Worm (Caenorhabditis elegans): ENCODE measurements around the gene F54H12.7.

The F54H12.7 gene

ce11 chrIII:7947677-7948076 lies 21.5 kb upstream of the F54H12.7 start:
- TF ChIP-seq nhr-28 (tag; optimal IDR thresholded peaks at IDR 0.05) (no peak), elt-3 (tag; optimal IDR thresholded peaks at IDR 0.05) (no peak), pha-4 (tag; optimal IDR thresholded peaks at IDR 0.05) (no peak), nhr-237 (tag; optimal IDR thresholded peaks at IDR 0.05) (no peak), unc-39 (tag; optimal IDR thresholded peaks at IDR 0.05) (no peak)

- TF ChIP-seq elt-3 (tag; optimal IDR thresholded peaks at IDR 0.05), result no peak
These were observed 20.3 kb upstream of the F54H12.7 start, which contains the start of gene col-90 for ce11 chrIII:7948802-7949201. Gene col-90, plus strand, starts transcription at chrIII:7948838.

- TF ChIP-seq cnd-1 (tag; optimal IDR thresholded peaks at IDR 0.05) (no peak), blmp-1 (tag; optimal IDR thresholded peaks at IDR 0.05) (no peak)
These were observed 18.7 kb upstream of the F54H12.7 start for ce11 chrIII:7950447-7950846.

DNA sequence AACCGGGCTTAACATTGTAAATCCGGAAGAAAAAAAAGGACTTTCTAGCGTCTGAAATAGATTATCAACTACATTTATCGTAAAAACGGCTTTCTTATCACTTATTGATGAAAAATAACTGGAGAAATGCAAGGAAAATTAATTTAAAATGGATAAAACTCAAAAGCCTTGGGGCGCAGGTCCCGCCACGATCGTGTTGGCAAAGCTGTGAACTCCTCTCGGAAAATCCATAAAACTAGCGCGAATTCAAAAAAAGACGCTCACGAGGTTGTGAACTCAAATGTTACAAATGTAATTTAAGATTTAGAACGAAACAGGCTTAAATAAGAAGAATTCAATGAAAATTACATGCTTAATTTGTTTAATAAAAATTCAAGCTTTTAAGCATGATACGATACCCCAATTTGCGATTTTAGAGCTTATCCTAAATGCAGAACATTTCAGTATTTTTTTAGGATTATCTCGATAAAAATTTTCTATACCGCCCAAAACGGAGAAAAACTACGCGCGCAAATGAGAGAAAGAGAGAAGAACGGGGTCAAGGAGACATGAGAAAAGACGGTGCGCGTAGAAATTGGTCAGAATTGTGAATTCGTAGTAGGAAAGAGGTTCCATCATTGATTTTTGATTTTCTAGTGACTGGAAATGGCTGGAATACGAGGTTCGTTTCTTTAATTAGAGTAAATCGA lies 16.9 kb upstream of the F54H12.7 start, which contains the start of gene C29E4.15:
TSS of gene C29E4.15 (plus strand) at position 547 of the 689 bp plus-strand sequence.
- TF ChIP-seq nhr-28 (tag; optimal IDR thresholded peaks at IDR 0.05) (no peak), lsy-2 (tag; optimal IDR thresholded peaks at IDR 0.05) (peak; percentile 24), nhr-237 (tag; optimal IDR thresholded peaks at IDR 0.05) (no peak), mep-1 (tag; optimal IDR thresholded peaks at IDR 0.05) (peak; percentile 14), nhr-12 (tag; optimal IDR thresholded peaks at IDR 0.05) (no peak), nhr-76 (tag; optimal IDR thresholded peaks at IDR 0.05) (no peak), elt-1 (tag; optimal IDR thresholded peaks at IDR 0.05; ENCODE audit: borderline replicate concordance, insufficient read depth) (no peak)

- no peak for TF ChIP-seq flh-1 (GFP tag; optimal IDR thresholded peaks at IDR 0.05)
- no peak for TF ChIP-seq cnd-1 (tag; optimal IDR thresholded peaks at IDR 0.05)
- TF ChIP-seq ceh-83 (GFP tag; optimal IDR thresholded peaks at IDR 0.05), result no peak
- no peak for TF ChIP-seq snpc-4 (tag; optimal IDR thresholded peaks at IDR 0.05)
These were observed 15.9 kb upstream of the F54H12.7 start, which contains the start of gene let-754 for ce11 chrIII:7953208-7953607. Gene let-754, minus strand, starts transcription at chrIII:7953308.

- no peak for TF ChIP-seq drap-1 (GFP tag; optimal IDR thresholded peaks at IDR 0.05)
- TF ChIP-seq sptf-1 (tag; optimal IDR thresholded peaks at IDR 0.05), result no peak
- no peak for TF ChIP-seq ceh-39 (tag; optimal IDR thresholded peaks at IDR 0.05)
- TF ChIP-seq lin-13 (tag; optimal IDR thresholded peaks at IDR 0.05), result no peak
- TF ChIP-seq nhr-237 (tag; optimal IDR thresholded peaks at IDR 0.05), result no peak
- no peak for TF ChIP-seq blmp-1 (tag; optimal IDR thresholded peaks at IDR 0.05)
- TF ChIP-seq zip-8 (tag; optimal IDR thresholded peaks at IDR 0.05), result no peak
- TF ChIP-seq elt-3 (tag; optimal IDR thresholded peaks at IDR 0.05), result no peak
- TF ChIP-seq mep-1 (tag; optimal IDR thresholded peaks at IDR 0.05), result no peak
- no peak for TF ChIP-seq hlh-1 (tag; optimal IDR thresholded peaks at IDR 0.05)
- TF ChIP-seq unc-62 (GFP tag; optimal IDR thresholded peaks at IDR 0.05), result no peak
- TF ChIP-seq elt-1 (tag; optimal IDR thresholded peaks at IDR 0.05; ENCODE audit: borderline replicate concordance, insufficient read depth), result no peak
- no peak for TF ChIP-seq nhr-2 (tag; optimal IDR thresholded peaks at IDR 0.05)
- no peak for TF ChIP-seq nhr-12 (tag; optimal IDR thresholded peaks at IDR 0.05)
- TF ChIP-seq ham-2 (GFP tag; optimal IDR thresholded peaks at IDR 0.05), result no peak
- no peak for TF ChIP-seq nhr-28 (tag; optimal IDR thresholded peaks at IDR 0.05)
- no peak for TF ChIP-seq M03D4.4 (tag; optimal IDR thresholded peaks at IDR 0.05)
These were observed 12.2 kb upstream of the F54H12.7 start, which contains the start of gene C29E4.9 for ce11 chrIII:7956965-7957364. Gene C29E4.9, minus strand, starts transcription at chrIII:7957065.

DNA sequence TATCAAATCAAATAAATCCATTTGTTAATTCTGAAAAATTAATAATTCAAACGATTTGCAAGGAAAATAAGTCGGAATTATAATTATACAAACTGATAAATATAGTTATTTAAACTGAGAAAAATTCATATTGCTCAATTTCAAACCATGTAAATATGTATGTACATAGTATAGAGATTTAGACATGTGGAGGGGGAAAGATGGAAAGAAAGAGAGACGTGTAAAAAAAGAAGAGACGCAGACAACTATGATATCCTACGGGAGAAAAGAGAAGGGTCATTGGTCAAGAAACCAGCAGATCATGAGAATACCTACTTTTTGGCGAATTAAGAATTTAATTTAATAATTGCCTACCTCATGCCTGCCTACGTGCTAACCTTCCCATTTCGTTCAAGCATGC lies 11.1 kb upstream of the F54H12.7 start, which contains the start of gene C29E4.11:
TSS of gene C29E4.11 (minus strand) at position 30 of the 400 bp plus-strand sequence.
- TF ChIP-seq pha-4 (tag; optimal IDR thresholded peaks at IDR 0.05), result peak; percentile 33
- no peak for TF ChIP-seq ceh-83 (GFP tag; optimal IDR thresholded peaks at IDR 0.05)
- TF ChIP-seq ces-1 (GFP tag; optimal IDR thresholded peaks at IDR 0.05), result peak; percentile 42

Data from whole organism, mixed stage, embryonic.